Fruit fly (Drosophila melanogaster) S2 (cell line): Measurements from ENCODE around the gene CG5114.

Experiments used
- CG8478 ChIP-seq: fragments of >200 bp; optimal IDR thresholded peaks from 2 replicates; lab custom pipeline; 2018
- CTCF ChIP-seq, 2 experiments: fragments of >200 bp; optimal IDR thresholded peaks; 2 replicates each; lab custom pipeline; 2018

DNA sequence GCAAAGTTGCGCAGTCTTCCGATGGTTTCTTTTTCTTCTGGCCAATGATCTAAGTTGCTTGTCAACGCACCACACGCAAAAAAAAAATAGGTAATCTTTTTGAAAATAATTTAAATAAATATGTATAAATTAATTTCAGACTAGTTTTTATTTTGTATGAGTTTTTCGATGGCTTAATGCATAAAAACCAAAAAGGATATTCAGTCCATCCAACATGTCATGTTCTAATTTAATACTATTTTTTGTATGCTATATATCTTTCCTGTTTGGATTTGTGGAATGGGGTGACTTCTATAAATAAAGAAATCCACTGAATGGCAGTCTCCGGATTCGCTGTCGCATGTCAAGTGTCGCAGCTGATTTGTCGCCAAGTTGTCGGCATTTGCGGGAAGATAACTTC is 27.0 kb downstream of the CG5114 start:
- no peak for TF ChIP-seq CG8478
- TF ChIP-seq CTCF (optimal IDR thresholded peaks at IDR 0.05; lab: Kevin White, UChicago) = no peak
